Worm (Caenorhabditis elegans) whole organism, late embryonic: ENCODE measurements around the gene T23B12.5.

Experiments used
- C08G9.2 ChIP-seq: sonication (generic microtip); optimal IDR thresholded peaks from 2 replicates; lab custom pipeline; 2016; ENCODE audit warnings: mild to moderate bottlenecking, missing genetic modification characterization, moderate library complexity, missing compliant biosample characterization
- K02D7.2 ChIP-seq: sonication (generic microtip); optimal IDR thresholded peaks from 2 replicates; lab custom pipeline; 2017; ENCODE audit warnings: mild to moderate bottlenecking, missing genetic modification characterization, missing compliant biosample characterization
- ceh-19 ChIP-seq: fragments of 200-800 bp; sonication (Bioruptor generic); optimal IDR thresholded peaks from 2 replicates; lab custom pipeline; 2018; ENCODE audit warnings: mild to moderate bottlenecking, missing genetic modification characterization, missing compliant biosample characterization
- ceh-45 ChIP-seq: fragments of 200-800 bp; sonication (Bioruptor generic); IDR thresholded peaks from 2 replicates; pipeline ENCODE4 v1.3.6; 2022; ENCODE audit warnings: missing genetic modification reagents, missing genetic modification characterization, missing compliant biosample characterization
- dve-1 ChIP-seq: sonication (generic microtip); optimal IDR thresholded peaks from 2 replicates; lab custom pipeline; 2017; ENCODE audit warnings: antibody characterized with exemption, mild to moderate bottlenecking, missing genetic modification characterization, missing compliant biosample characterization
- ets-4 ChIP-seq: sonication (generic microtip); optimal IDR thresholded peaks from 2 replicates; lab custom pipeline; 2016; ENCODE audit warnings: missing genetic modification characterization, missing compliant biosample characterization
- madf-2 ChIP-seq: sonication (generic microtip); optimal IDR thresholded peaks from 2 replicates; lab custom pipeline; 2017; ENCODE audit warnings: missing genetic modification characterization, missing compliant biosample characterization
- nhr-11 ChIP-seq: fragments of 150-350 bp; optimal IDR thresholded peaks from 2 replicates; lab custom pipeline; 2014; ENCODE audit warnings: missing biosample characterization, missing genetic modification characterization
- pag-3 ChIP-seq: sonication (generic microtip); optimal IDR thresholded peaks from 2 replicates; lab custom pipeline; 2016; ENCODE audit warnings: missing compliant biosample characterization, missing genetic modification characterization, borderline replicate concordance
- pha-4 ChIP-seq: fragments of 150-350 bp; optimal IDR thresholded peaks from 2 replicates; lab custom pipeline; 2018; ENCODE audit warnings: missing biosample characterization, missing genetic modification reagents, missing genetic modification characterization
- pqm-1 ChIP-seq: sonication (generic microtip); optimal IDR thresholded peaks from 2 replicates; lab custom pipeline; 2016; ENCODE audit warnings: missing genetic modification characterization, missing compliant biosample characterization
- sox-4 ChIP-seq: sonication (generic microtip); optimal IDR thresholded peaks from 2 replicates; lab custom pipeline; 2017; ENCODE audit warnings: mild to moderate bottlenecking, missing genetic modification characterization, inconsistent platforms, missing compliant biosample characterization
- tbx-2 ChIP-seq: sonication (generic microtip); optimal IDR thresholded peaks from 2 replicates; lab custom pipeline; 2016; ENCODE audit warnings: missing genetic modification characterization, missing compliant biosample characterization
- unc-55 ChIP-seq: sonication (generic microtip); optimal IDR thresholded peaks from 2 replicates; lab custom pipeline; 2017; ENCODE audit warnings: missing biosample characterization, missing genetic modification reagents, missing genetic modification characterization

DNA sequence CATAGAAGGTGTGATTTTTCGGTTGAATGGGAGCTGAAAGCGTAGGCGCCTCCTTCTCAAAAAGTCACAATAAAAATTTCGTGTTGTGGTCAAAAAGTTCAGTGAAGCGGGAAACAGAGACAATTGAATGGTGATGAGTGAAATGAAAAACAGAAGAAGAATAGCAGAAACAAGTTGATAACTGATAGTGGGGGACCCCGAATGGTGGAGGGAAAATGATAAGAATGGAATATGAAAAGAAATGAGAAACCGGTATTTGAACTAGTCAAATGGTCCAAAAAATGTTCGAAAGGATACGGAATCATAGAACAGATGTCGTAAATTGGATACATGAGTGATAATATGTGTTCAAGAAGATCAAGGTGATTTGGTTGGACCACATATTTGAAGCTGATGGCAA is 43.5 kb downstream of the T23B12.5 start:
- TF ChIP-seq pag-3 (tag; lab: Kevin White, UChicago) (no peak), ets-4 (tag; lab: Kevin White, UChicago) (no peak), ceh-45 (no peak), ceh-19 (GFP tag; lab: Kevin White, UChicago) (no peak), C08G9.2 (tag; lab: Kevin White, UChicago) (no peak), K02D7.2 (tag; lab: Kevin White, UChicago) (no peak), sox-4 (tag; lab: Kevin White, UChicago) (no peak), tbx-2 (no peak), pqm-1 (tag; lab: Kevin White, UChicago) (no peak), nhr-11 (tag; lab: Kevin White, UChicago) (no peak), pha-4 (tag; lab: Kevin White, UChicago) (no peak), dve-1 (tag; lab: Kevin White, UChicago) (no peak), unc-55 (no peak), madf-2 (tag; lab: Kevin White, UChicago) (no peak)
